Fruit fly (Drosophila melanogaster): ENCODE measurements around the gene cact.

The cact gene

DNA sequence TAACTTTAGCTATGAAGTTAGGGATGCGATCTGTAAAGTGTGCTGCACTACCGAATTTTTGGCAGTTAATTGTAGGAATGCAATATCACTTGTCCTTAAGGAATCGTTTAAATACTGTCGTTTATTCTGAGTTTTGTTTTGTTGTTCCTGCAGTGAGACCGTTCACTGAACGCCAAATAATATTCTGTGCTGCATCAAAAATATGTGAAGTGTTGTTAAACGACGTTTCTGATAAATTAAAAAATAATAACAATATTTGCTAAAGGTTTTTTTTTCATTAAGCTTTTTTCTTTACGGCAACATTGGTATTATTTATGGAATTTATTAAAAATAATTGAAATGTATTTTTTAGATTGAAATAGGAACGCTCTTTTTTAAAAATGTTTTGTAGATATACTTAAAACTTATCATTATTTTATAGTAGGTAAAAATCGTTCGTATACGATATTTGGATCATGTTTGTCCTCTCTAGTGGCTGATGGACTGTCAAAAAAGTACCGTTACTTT lies 23.2 kb downstream of the cact start, which contains the start of gene GMF:
Gene GMF (minus strand): TSS at position 182 of the 507 bp plus-strand sequence.
- TF ChIP-seq kay (GFP tag; ENCODE audit: borderline replicate concordance) (peak; percentile 98), ovo (GFP tag; optimal IDR thresholded peaks at IDR 0.05) (peak; percentile 84), bab1 (GFP tag; optimal IDR thresholded peaks at IDR 0.05) (peak; percentile 51), CG5204 (GFP tag; optimal IDR thresholded peaks at IDR 0.05) (no peak), Hr96 (GFP tag; optimal IDR thresholded peaks at IDR 0.05) (no peak), CG11617 (GFP tag; optimal IDR thresholded peaks at IDR 0.05) (peak; percentile 63), CG1620 (GFP tag; optimal IDR thresholded peaks at IDR 0.05) (peak; percentile 65), CG7045 (GFP tag; optimal IDR thresholded peaks at IDR 0.05) (peak; percentile 33), Crg-1 (GFP tag; optimal IDR thresholded peaks at IDR 0.05) (peak; percentile 43), CG7101 (tag; optimal IDR thresholded peaks at IDR 0.05) (peak; percentile 75), CG12768 (GFP tag; optimal IDR thresholded peaks at IDR 0.05) (peak; percentile 19), CG14711 (tag; optimal IDR thresholded peaks at IDR 0.05) (peak; percentile 85), pad (GFP tag; optimal IDR thresholded peaks at IDR 0.05) (peak; percentile 40), Mnt (GFP tag; optimal IDR thresholded peaks at IDR 0.05) (peak; percentile 39), Clk (GFP tag; optimal IDR thresholded peaks at IDR 0.05) (no peak), CG33017 (tag; optimal IDR thresholded peaks at IDR 0.05) (no peak)

- peak; percentile 68 for TF ChIP-seq Crg-1 (GFP tag; optimal IDR thresholded peaks at IDR 0.05)
- TF ChIP-seq kay (GFP tag; ENCODE audit: borderline replicate concordance) = peak; percentile 91
- TF ChIP-seq CG12768 (GFP tag; optimal IDR thresholded peaks at IDR 0.05) = peak; percentile 61
- TF ChIP-seq CG1620 (GFP tag; optimal IDR thresholded peaks at IDR 0.05) = peak; percentile 40
- peak; percentile 71 for TF ChIP-seq CG7045 (GFP tag; optimal IDR thresholded peaks at IDR 0.05)
- peak; percentile 71 for TF ChIP-seq CG7101 (tag; optimal IDR thresholded peaks at IDR 0.05)
- peak; percentile 81 for TF ChIP-seq bab1 (GFP tag; optimal IDR thresholded peaks at IDR 0.05)
- peak; percentile 44 for TF ChIP-seq Clk (GFP tag; optimal IDR thresholded peaks at IDR 0.05)
- TF ChIP-seq pad (GFP tag; optimal IDR thresholded peaks at IDR 0.05) = peak; percentile 34
- peak; percentile 57 for TF ChIP-seq Mnt (GFP tag; optimal IDR thresholded peaks at IDR 0.05)
- TF ChIP-seq cnc (optimal IDR thresholded peaks at IDR 0.05) = no peak
- no peak for TF ChIP-seq toe (GFP tag; optimal IDR thresholded peaks at IDR 0.05)
- peak; percentile 68 for TF ChIP-seq tj (GFP tag; optimal IDR thresholded peaks at IDR 0.05)
- peak; percentile 1 for TF ChIP-seq ovo (GFP tag; optimal IDR thresholded peaks at IDR 0.05)
- peak; percentile 27 for TF ChIP-seq cic (GFP tag; optimal IDR thresholded peaks at IDR 0.05)
- TF ChIP-seq Hr96 (GFP tag; optimal IDR thresholded peaks at IDR 0.05) = no peak
- TF ChIP-seq CG33017 (tag; optimal IDR thresholded peaks at IDR 0.05) = peak; percentile 51
- TF ChIP-seq CG14711 (tag; optimal IDR thresholded peaks at IDR 0.05) = peak; percentile 48
- TF ChIP-seq CG11617 (GFP tag; optimal IDR thresholded peaks at IDR 0.05) = peak; percentile 78
- no peak for TF ChIP-seq CG5204 (GFP tag; optimal IDR thresholded peaks at IDR 0.05)
Observed at dm6 chr2L:16299466-16300311, 26.3 kb downstream of the cact start, which contains the start of the genes heix and CG17328. Gene heix (minus strand): TSS chr2L:16299858. Gene CG17328 (plus strand): TSS chr2L:16299943.

DNA sequence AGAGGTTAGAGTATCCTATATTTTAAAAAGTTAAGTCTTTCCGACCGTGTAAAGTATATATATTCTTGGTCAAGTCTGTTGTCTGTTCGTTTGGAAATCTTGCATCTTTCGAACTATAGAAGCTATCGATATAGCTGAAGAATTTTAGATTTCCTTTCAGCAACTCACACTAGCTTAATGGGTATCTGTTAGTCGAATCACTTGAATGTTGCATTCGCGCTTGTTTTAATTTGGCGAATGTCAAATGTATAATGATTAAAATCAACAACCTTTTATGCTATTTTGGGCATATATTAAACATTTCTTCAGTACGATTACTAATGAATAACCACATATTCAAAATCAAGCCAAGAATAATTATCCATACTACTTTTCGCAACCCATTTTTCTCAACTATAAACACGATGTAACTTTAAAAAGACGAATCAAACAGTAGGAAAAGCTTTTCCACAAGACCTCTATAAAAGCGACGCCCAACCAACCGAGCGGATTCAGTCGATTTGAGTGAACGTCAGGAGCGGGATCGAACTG lies 32.2 kb downstream of the cact start, which contains the start of gene Cyp303a1:
Gene Cyp303a1 (plus strand): TSS at position 481 of the 531 bp plus-strand sequence.
- no peak for TF ChIP-seq CG1620 (GFP tag; optimal IDR thresholded peaks at IDR 0.05)
- TF ChIP-seq bab1 (GFP tag; optimal IDR thresholded peaks at IDR 0.05) = no peak
- no peak for TF ChIP-seq CG5204 (GFP tag; optimal IDR thresholded peaks at IDR 0.05)
- no peak for TF ChIP-seq CG7101 (tag; optimal IDR thresholded peaks at IDR 0.05)
- no peak for TF ChIP-seq tj (GFP tag; optimal IDR thresholded peaks at IDR 0.05)
- TF ChIP-seq Hr96 (GFP tag; optimal IDR thresholded peaks at IDR 0.05) = no peak
- no peak for TF ChIP-seq CG11617 (GFP tag; optimal IDR thresholded peaks at IDR 0.05)
- TF ChIP-seq CG33017 (tag; optimal IDR thresholded peaks at IDR 0.05) = no peak
- TF ChIP-seq CG14711 (tag; optimal IDR thresholded peaks at IDR 0.05) = no peak
- TF ChIP-seq toe (GFP tag; optimal IDR thresholded peaks at IDR 0.05) = no peak
- TF ChIP-seq CG12768 (GFP tag; optimal IDR thresholded peaks at IDR 0.05) = no peak
- TF ChIP-seq Clk (GFP tag; optimal IDR thresholded peaks at IDR 0.05) = no peak
- TF ChIP-seq kay (GFP tag; ENCODE audit: borderline replicate concordance) = no peak
- TF ChIP-seq Crg-1 (GFP tag; optimal IDR thresholded peaks at IDR 0.05) = no peak
- TF ChIP-seq pad (GFP tag; optimal IDR thresholded peaks at IDR 0.05) = no peak
- TF ChIP-seq cnc (optimal IDR thresholded peaks at IDR 0.05) = no peak
- no peak for TF ChIP-seq Mnt (GFP tag; optimal IDR thresholded peaks at IDR 0.05)
- TF ChIP-seq ovo (GFP tag; optimal IDR thresholded peaks at IDR 0.05) = no peak

DNA sequence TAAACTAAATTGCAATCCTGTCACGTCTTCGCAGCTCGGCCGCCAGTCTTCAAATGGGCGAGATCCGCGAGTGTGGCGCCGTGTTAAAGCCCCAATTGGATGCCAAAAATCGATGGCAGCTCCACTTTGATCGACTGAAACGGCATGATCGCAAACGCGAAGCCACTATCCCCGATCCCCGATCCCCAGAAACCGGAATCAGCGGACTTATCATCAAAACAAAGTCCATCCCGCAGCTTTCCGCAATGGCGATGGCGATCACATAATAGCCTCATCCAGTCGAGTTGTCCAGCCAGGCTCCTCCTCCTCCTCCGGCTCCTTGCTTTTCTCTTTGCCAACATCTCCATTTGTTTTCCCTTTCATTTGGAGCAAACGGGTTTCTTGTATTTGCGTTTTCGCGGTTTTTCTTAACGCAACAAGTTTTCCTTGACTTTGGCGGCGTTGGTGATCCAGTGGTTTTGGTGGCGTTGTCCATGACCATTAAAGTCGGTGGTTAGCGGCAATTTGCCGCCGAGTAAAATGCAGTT lies 33.0 kb downstream of the cact start, which contains the start of gene CG13258:
Gene CG13258 (minus strand): TSS at position 51 of the 527 bp plus-strand sequence.
- TF ChIP-seq toe (GFP tag; optimal IDR thresholded peaks at IDR 0.05) (no peak), tj (GFP tag; optimal IDR thresholded peaks at IDR 0.05) (no peak)

dm6 chr2L:16290984-16291383 lies 35.0 kb downstream of the cact start, which contains the start of gene CG17329:
Gene CG17329 (plus strand): TSS chr2L:16291284.
- TF ChIP-seq CG7101 (tag; optimal IDR thresholded peaks at IDR 0.05) = no peak
- TF ChIP-seq tj (GFP tag; optimal IDR thresholded peaks at IDR 0.05) = no peak
- no peak for TF ChIP-seq kay (GFP tag; ENCODE audit: borderline replicate concordance)
- no peak for TF ChIP-seq cnc (optimal IDR thresholded peaks at IDR 0.05)
- no peak for TF ChIP-seq CG11617 (GFP tag; optimal IDR thresholded peaks at IDR 0.05)
- no peak for TF ChIP-seq CG12768 (GFP tag; optimal IDR thresholded peaks at IDR 0.05)
- TF ChIP-seq cic (GFP tag; optimal IDR thresholded peaks at IDR 0.05) = no peak
- TF ChIP-seq Crg-1 (GFP tag; optimal IDR thresholded peaks at IDR 0.05) = no peak
